Worm (Caenorhabditis elegans) whole organism, late embryonic: ENCODE measurements around the gene F02D10.2.

ENCODE experiments used
- ama-1 ChIP-seq: fragments of 150-350 bp; optimal IDR thresholded peaks from 2 replicates; lab custom pipeline; 2014
- ceh-9 ChIP-seq: sonication (generic microtip); optimal IDR thresholded peaks from 2 replicates; lab custom pipeline; 2016; ENCODE audit warnings: mild to moderate bottlenecking, missing genetic modification characterization, inconsistent platforms, missing compliant biosample characterization
- dmd-4 ChIP-seq: sonication (generic microtip); optimal IDR thresholded peaks from 2 replicates; lab custom pipeline; 2016; ENCODE audit warnings: borderline replicate concordance, missing genetic modification characterization, missing compliant biosample characterization
- lin-11 ChIP-seq: fragments of 200-800 bp; sonication (Bioruptor generic); optimal IDR thresholded peaks from 2 replicates; lab custom pipeline; 2018; ENCODE audit warnings: mild to moderate bottlenecking, missing genetic modification characterization, missing compliant biosample characterization
- pha-4 ChIP-seq: fragments of 150-350 bp; optimal IDR thresholded peaks from 2 replicates; lab custom pipeline; 2018; ENCODE audit warnings: missing biosample characterization, missing genetic modification reagents, missing genetic modification characterization
- pqm-1 ChIP-seq: sonication (generic microtip); optimal IDR thresholded peaks from 2 replicates; lab custom pipeline; 2016; ENCODE audit warnings: missing genetic modification characterization, missing compliant biosample characterization
- tbx-2 ChIP-seq: sonication (generic microtip); optimal IDR thresholded peaks from 2 replicates; lab custom pipeline; 2016; ENCODE audit warnings: missing genetic modification characterization, missing compliant biosample characterization

DNA sequence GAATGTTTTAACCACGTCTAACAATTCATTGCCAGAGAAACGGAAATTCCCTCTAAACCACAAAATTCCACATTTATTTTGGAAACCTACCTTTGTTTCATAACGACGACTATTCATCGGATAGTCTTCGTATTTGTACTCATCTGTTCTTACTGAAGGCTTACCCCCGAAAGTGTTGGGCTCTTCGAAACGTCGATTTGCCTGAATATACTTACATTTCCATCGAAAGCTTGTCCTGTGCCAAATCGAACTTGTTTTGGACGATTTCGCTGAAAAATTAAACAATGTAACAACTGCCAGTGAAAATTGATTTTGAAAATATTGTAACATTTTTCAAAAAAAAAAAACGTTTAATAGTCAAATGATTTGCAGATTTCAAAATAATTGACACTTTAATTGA, 1.2 kb downstream of the F02D10.2 start, which contains the start of gene F02D10.3:
- TF ChIP-seq ceh-9 (tag; lab: Kevin White, UChicago) (no peak), pha-4 (no peak), dmd-4 (tag; lab: Kevin White, UChicago) (no peak), pqm-1 (tag; lab: Kevin White, UChicago) (no peak), ama-1 (lab: Kevin White, UChicago) (no peak), tbx-2 (tag; lab: Kevin White, UChicago) (no peak), lin-11 (no peak)
